Fruit fly (Drosophila melanogaster): ENCODE measurements around the gene CG6179.

dm6 chrX:18409938-18410337 lies 30.1 kb downstream of the CG6179 start, which contains the start of gene Nt5b:
- TF ChIP-seq fd85E (GFP tag; optimal IDR thresholded peaks at IDR 0.05) = no peak
- no peak for TF ChIP-seq acj6 (GFP tag; optimal IDR thresholded peaks at IDR 0.05)
